Fruit fly (Drosophila melanogaster): ENCODE data around the gene osi.

The osi gene

DNA sequence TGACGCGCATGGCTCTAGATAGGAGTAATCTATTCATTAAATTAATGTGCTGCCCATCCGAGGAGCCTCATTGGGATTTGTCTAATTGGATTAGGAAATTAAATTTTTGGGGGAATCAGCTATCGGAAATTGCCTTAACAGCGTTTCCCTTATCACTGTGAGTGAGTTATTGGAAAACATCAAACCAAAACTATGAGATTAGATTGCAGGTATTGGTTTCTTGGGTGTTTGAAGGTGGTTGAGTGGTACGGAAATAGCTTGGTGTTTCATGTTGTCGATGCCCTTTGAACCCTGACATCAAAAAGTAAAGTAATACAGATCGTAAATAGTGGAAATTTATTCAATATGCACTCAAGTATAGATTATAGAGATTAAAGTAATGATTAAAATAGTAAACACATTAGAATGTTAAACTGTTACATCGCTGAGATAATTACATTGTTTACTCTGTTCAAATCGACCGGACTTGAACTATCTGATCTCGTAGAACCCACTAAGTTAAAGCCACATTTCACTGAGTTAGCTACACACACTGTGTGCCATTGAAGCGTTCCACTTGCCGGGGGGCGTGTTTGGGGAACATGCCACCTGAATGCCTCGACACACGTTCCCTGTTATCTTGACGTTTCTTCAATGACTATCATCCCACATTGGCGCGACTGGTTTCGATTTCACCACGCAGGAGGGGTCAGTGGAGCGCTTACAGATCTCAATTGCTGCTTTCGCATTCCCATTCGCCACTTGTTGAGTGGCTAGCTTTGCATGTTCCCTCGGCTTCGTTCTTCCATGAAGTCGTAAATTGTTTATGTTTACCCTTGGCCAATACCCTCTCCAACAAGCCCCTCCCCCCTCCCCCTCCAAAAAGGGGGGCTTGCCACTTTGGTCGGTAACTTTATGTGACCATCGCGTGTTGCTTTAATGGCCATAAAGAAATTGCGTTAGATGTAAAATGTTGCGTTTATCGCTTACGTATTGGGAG, 4.6 kb downstream of the osi start:
- TF ChIP-seq kay (GFP tag; ENCODE audit: borderline replicate concordance) (peak; percentile 14), Crg-1 (GFP tag; optimal IDR thresholded peaks at IDR 0.05) (no peak)

DNA sequence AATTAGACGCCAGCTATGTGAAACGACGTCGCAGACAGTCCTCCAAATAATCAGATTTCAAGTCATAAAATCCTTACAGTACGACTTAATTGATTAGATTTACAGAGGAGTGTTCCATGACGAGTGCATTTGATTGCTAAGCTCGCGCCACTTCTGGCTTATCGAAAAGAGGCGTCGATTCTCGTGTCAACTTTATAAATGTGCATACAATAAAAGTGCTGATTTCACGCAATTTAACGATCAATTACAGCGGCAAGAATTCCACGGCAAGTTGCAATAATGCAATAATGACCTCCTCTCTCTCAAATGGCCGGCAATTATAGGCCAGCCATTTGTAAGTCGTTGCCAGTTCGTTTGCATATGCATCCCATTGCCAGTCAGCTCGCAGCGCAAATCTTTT, 5.4 kb downstream of the osi start:
- TF ChIP-seq CG12768 (GFP tag; optimal IDR thresholded peaks at IDR 0.05): peak; percentile 10
- TF ChIP-seq Mnt (GFP tag; optimal IDR thresholded peaks at IDR 0.05): peak; percentile 48
- TF ChIP-seq kay (GFP tag; ENCODE audit: borderline replicate concordance): peak; percentile 43
- TF ChIP-seq tj (GFP tag; optimal IDR thresholded peaks at IDR 0.05): peak; percentile 87
- peak; percentile 25 for TF ChIP-seq cic (GFP tag; optimal IDR thresholded peaks at IDR 0.05)
- TF ChIP-seq cnc (optimal IDR thresholded peaks at IDR 0.05): peak; percentile 33 to 66
- TF ChIP-seq pad (GFP tag; optimal IDR thresholded peaks at IDR 0.05): no peak
- TF ChIP-seq CG7101 (tag; optimal IDR thresholded peaks at IDR 0.05): no peak

DNA sequence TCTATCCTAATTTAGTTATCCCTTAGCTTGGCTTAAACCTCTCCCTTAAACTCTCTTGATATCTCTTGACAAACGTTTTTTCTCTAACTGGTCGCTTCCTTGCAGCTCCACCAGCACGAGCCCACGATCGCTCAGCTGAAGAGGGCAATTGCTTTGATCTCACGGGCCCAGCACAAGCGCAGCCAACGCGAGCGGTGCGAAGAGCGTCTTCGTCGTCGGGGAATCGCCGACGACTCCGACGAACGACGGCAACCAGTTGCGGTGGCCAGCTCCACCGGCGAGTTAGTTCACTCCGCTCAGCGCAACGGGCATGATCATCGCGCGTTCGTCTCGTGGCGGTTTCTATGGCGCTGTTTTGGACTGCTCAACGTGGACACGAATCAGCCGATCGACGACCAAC, 6.8 kb downstream of the osi start:
- peak; percentile 77 for TF ChIP-seq Mnt (GFP tag; optimal IDR thresholded peaks at IDR 0.05)
- peak; percentile 7 for TF ChIP-seq cic (GFP tag; optimal IDR thresholded peaks at IDR 0.05)
- TF ChIP-seq CG7045 (GFP tag; optimal IDR thresholded peaks at IDR 0.05): no peak
- no peak for TF ChIP-seq CG5204 (GFP tag; optimal IDR thresholded peaks at IDR 0.05)
- TF ChIP-seq pad (GFP tag; optimal IDR thresholded peaks at IDR 0.05): no peak
- TF ChIP-seq CG14711 (tag; optimal IDR thresholded peaks at IDR 0.05): no peak
- peak; percentile 39 for TF ChIP-seq CG12768 (GFP tag; optimal IDR thresholded peaks at IDR 0.05)
- no peak for TF ChIP-seq toe (GFP tag; optimal IDR thresholded peaks at IDR 0.05)
- no peak for TF ChIP-seq Crg-1 (GFP tag; optimal IDR thresholded peaks at IDR 0.05)
- TF ChIP-seq CG7101 (tag; optimal IDR thresholded peaks at IDR 0.05): peak; percentile 36
- TF ChIP-seq tj (GFP tag; optimal IDR thresholded peaks at IDR 0.05): peak; percentile 1
- TF ChIP-seq CG1620 (GFP tag; optimal IDR thresholded peaks at IDR 0.05): peak; percentile 43
- TF ChIP-seq bab1 (GFP tag; optimal IDR thresholded peaks at IDR 0.05): peak; percentile 10

DNA sequence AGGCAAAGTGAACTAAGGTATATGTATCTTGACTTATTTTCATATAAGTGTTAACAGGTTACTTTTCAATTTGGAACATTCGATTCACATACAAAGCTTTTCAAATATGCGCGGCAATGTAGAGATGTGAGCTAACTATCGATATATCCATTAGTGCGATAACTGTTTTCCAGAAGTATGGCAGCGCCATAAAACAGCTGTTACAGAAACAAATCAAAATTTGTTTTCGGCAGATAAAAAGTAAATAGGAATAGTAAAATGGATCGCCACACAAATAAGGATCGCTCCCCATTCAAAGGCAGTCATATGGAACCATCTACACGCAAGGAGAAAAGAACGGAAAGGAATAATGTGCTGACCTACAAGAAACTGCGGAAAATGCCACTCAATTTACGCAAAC, 8.5 kb downstream of the osi start, which contains the start of the genes CG32832, CG31743 and CG34313:
Gene CG32832 (minus strand): TSS at position 3 of the 400 bp plus-strand sequence.
Gene CG31743 (plus strand): TSS at position 230 of the 400 bp plus-strand sequence.
Gene CG34313 (plus strand): TSS at position 230 of the 400 bp plus-strand sequence.
- TF ChIP-seq CG5204 (GFP tag; optimal IDR thresholded peaks at IDR 0.05): no peak
- TF ChIP-seq toe (GFP tag; optimal IDR thresholded peaks at IDR 0.05): no peak
- TF ChIP-seq pad (GFP tag; optimal IDR thresholded peaks at IDR 0.05): no peak
- no peak for TF ChIP-seq CG7045 (GFP tag; optimal IDR thresholded peaks at IDR 0.05)
- TF ChIP-seq Mnt (GFP tag; optimal IDR thresholded peaks at IDR 0.05): no peak
- TF ChIP-seq Hr96 (GFP tag; optimal IDR thresholded peaks at IDR 0.05): no peak

DNA sequence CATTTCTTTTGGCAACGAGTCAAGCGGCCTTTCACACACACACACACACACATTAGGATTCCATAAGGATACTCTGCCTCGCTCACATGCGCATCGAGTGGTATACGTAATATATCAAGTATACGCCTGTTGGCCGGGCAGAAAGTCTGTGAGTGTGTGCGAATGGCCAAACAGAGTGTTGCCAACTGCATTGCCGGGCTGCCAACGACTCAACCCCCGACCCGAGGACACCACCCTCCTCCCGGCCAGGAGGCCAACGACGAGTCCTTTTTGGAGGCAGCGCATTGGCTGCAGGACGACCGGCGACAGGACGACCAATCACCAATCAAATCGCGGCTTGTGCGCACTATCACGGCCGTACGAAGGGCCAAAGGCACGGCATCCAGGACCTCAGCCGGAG, 10.1 kb downstream of the osi start:
- TF ChIP-seq Clk (GFP tag; optimal IDR thresholded peaks at IDR 0.05) (no peak), CG7101 (tag; optimal IDR thresholded peaks at IDR 0.05) (no peak), Crg-1 (GFP tag; optimal IDR thresholded peaks at IDR 0.05) (no peak), CG14711 (tag; optimal IDR thresholded peaks at IDR 0.05) (no peak), CG5204 (GFP tag; optimal IDR thresholded peaks at IDR 0.05) (no peak), ovo (GFP tag; optimal IDR thresholded peaks at IDR 0.05) (no peak), Mnt (GFP tag; optimal IDR thresholded peaks at IDR 0.05) (no peak), cnc (optimal IDR thresholded peaks at IDR 0.05) (no peak), kay (GFP tag; ENCODE audit: borderline replicate concordance) (no peak), CG33017 (tag; optimal IDR thresholded peaks at IDR 0.05) (no peak), bab1 (GFP tag; optimal IDR thresholded peaks at IDR 0.05) (no peak), CG11617 (GFP tag; optimal IDR thresholded peaks at IDR 0.05) (no peak), pad (GFP tag; optimal IDR thresholded peaks at IDR 0.05) (no peak), toe (GFP tag; optimal IDR thresholded peaks at IDR 0.05) (no peak), tj (GFP tag; optimal IDR thresholded peaks at IDR 0.05) (no peak), cic (GFP tag; optimal IDR thresholded peaks at IDR 0.05) (no peak), CG7045 (GFP tag; optimal IDR thresholded peaks at IDR 0.05) (no peak), CG1620 (GFP tag; optimal IDR thresholded peaks at IDR 0.05) (no peak), Hr96 (GFP tag; optimal IDR thresholded peaks at IDR 0.05) (no peak), CG12768 (GFP tag; optimal IDR thresholded peaks at IDR 0.05) (no peak)

DNA sequence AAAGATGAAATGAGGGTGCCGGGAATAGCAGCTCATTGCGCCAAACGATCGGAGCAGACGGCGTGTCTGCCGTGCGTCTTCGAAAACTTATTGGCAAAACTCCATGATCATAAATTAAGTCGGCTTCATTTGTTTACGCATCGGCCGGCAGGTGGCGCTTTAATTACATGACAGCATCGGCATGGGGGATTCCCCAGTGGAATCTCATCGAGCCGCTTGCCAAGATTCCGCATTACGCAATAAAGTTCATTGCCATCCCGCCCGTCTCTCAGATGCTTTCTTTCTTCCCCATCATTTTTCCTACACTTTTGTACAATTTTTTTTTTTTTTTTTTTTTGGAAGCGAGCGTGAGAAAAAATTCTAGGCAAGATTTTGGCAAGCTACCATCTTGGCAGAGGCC, 11.2 kb downstream of the osi start:
- TF ChIP-seq CG14711 (tag; optimal IDR thresholded peaks at IDR 0.05): no peak
- no peak for TF ChIP-seq kay (GFP tag; ENCODE audit: borderline replicate concordance)
- TF ChIP-seq CG12768 (GFP tag; optimal IDR thresholded peaks at IDR 0.05): no peak
- no peak for TF ChIP-seq cic (GFP tag; optimal IDR thresholded peaks at IDR 0.05)
- TF ChIP-seq CG5204 (GFP tag; optimal IDR thresholded peaks at IDR 0.05): no peak

DNA sequence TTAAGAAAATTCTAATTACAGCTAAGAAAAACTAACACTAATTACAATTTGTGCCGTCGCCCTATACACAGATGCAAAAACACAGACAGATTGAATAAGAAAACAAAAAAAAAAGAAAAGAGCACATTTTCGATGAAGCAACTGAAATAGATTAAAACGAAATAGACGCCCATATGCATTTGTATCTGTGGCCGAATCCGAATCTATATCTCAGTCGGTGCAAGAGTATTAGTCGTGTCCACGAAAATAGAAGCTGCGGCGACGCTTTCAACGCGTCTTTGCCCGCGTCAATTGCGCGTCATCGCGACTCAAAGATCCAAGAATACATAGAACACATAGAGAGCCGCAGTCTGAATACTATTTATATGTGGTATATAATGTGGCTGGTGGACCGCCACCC, 12.8 kb downstream of the osi start:
- TF ChIP-seq kay (GFP tag; ENCODE audit: borderline replicate concordance): peak; percentile 54
- no peak for TF ChIP-seq Hr96 (GFP tag; optimal IDR thresholded peaks at IDR 0.05)
- no peak for TF ChIP-seq cic (GFP tag; optimal IDR thresholded peaks at IDR 0.05)
